Fruit fly (Drosophila melanogaster) ovary, adult (tissue): Measurements from ENCODE around the gene Rab26.

Experiments
- CG17801 ChIP-seq: fragments of 200-800 bp; optimal IDR thresholded peaks from 2 replicates; lab custom pipeline; 2019; ENCODE audit warnings: missing biosample characterization, mild to moderate bottlenecking, missing genetic modification characterization, moderate library complexity; ENCODE audit not compliant: partially characterized antibody

Gene Rab26

DNA sequence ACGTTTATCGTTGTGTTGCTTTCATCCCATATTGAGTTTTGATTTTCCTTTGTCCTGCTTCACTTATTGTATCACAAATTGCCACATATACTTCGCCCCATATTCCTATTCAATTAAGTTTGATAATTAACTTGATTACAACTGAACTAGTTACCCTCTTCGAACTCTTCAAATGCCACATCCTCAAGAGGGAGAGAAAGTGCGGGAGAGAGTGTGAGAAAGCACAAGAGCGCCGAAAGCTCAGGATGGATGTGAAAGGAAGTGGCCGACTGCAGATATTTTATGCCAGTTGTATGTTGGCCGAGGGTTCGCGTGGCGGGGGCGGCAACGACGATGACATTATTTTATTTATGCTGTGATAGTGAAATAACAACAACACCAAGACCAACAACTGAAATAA is at the start of gene Rab26:
Rab26 (plus strand) TSS at position 301 of the 400 bp plus-strand sequence.
- TF ChIP-seq CG17801, result no peak

DNA sequence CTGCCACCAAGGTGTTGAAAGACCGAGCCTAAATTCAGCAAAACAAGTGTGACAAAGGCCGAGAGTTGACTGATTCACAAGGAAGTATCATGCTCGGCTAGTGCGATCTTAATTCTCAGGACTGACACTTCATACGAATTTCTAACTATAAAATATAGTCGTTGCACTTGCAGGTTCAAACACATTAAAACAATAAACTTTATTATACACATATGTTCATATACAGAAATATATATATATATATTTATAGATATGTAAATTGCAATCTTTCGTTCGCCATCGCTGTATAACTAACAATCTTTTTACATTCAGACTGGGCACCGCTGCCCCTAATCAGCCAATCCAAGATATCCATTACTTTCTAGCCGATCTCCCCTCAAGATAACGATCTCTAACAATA is 48.1 kb upstream of the Rab26 start, which contains the start of gene CG9389:
CG9389 (minus strand) TSS at position 101 of the 400 bp plus-strand sequence.
- TF ChIP-seq CG17801, result no peak

DNA sequence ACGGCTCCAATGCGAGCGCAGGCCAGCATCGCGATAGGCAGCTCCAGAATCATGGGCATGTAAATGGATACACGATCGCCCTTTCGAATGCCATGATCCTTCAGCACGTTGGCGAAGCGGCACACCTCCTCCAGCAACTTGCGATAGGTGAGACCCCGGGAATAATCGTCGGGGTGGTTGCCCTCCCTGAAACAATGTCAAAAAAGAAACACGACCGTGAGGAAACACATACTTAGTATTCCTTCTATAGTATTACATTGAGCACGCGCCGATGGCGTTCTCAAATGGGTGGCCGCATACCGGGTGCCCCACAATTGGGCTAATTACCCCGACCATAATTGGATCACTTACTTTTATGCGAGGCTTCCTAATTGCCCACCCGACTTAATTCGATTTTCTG is 45.1 kb upstream of the Rab26 start:
- TF ChIP-seq CG17801, result no peak

DNA sequence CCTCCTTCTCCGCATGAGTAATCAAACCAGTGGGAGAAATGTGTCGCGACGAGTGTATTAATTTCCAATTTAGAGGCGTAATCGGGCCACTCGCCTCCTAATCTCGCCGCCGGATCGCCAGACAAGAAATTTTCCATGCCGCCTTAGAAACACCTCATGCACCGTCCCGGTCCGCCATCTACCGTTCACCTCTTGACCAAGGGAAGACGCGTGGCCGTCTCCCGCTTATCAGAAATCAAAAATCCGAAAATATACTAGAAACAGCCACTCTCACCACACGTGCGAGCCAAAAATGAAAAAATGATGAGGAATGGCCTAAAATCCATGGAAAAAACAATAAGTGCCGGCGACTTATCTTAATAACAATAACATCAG is 42.7 kb upstream of the Rab26 start:
- TF ChIP-seq CG17801, result no peak

DNA sequence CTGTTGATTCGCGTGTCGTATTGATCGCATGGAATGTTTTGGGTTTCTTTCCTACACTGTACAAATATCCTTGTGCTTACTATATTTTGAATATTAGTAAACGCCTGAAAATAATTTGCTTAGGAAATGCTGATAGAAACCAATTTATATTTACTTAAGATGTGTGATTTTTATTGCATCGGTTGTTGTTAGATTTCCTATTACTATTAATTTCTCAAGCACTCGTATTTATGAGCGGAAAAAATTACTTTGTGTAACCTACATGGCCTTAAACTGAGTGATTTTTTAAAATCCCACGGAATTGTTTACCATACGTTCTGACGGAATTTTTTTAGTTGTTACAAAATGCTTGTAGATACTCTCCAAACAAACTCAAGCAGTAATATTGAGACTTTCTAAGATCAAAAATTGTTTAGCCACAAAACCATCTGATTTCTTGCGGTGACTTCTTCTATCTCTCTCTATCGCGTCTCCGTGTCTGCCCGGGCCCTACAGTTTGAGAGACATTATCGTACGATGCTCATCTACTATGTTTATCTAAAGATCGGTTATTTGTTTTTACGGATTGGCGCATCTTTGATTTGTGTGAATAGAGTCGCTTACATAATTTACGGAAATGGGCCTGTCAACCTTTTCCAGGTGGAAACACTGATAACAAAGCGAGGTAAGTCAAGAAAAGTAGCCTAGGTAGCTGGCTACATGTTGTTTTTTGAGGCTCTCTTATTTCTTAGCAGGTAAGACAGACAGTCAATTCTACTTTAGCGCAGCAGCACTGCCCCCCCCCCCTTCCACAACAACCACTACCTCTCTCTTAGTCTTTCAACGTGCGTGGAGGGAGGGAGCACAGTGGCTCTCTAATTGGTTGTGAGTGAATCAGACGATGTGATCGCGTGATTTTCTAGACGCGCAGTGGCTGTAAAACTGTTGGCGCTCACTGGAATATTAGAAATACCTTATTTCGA is 42.0 kb upstream of the Rab26 start:
- TF ChIP-seq CG17801, result peak; percentile 78

DNA sequence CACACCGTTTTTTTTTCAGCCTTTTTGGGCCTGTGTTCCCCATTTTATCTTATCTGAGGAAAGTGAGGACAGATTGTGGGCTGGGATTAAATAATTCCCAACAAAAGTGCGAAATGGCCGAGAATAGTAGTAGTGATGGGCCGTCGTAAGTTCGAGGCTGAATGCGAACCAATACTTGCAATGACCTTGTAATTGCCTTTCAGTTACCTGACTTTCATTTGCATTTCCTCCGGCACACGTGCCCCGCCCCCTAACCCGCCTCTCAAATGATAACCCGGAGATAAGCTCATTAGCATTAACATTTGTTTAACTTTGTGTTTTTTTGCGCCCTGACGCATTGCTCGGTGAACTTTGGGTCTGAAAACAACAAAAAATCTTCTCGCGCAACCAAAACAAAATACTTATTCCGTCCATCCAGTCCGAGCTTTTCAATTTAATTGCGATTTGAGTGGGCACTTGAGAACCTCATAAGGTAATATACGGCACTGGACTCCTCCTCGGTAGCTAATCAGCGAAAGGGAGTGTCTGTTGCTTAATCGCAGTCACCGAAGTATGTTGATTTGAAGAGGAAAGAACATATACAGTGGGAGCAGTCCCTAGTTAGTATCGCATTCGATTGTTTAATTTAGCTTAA is 40.6 kb upstream of the Rab26 start:
- no peak for TF ChIP-seq CG17801

DNA sequence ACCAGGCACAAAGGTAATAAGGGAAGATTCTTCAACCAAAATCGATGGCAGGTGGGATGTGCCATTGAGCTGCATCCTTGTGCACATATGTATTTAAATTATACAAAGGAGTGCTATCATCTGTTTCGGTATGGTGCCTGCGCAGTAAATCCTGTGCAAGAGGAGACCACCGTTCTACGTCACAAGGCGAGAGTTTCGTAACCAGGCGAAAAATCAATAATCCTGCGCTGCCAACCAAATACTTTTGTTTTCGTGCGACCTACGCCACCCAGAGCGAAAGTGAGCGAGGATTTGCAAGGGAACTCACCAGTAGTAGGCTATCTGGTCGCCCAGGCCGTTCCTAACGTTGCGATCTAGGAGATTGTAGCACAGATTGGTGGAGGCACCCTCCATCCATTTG is 39.4 kb upstream of the Rab26 start:
- no peak for TF ChIP-seq CG17801

DNA sequence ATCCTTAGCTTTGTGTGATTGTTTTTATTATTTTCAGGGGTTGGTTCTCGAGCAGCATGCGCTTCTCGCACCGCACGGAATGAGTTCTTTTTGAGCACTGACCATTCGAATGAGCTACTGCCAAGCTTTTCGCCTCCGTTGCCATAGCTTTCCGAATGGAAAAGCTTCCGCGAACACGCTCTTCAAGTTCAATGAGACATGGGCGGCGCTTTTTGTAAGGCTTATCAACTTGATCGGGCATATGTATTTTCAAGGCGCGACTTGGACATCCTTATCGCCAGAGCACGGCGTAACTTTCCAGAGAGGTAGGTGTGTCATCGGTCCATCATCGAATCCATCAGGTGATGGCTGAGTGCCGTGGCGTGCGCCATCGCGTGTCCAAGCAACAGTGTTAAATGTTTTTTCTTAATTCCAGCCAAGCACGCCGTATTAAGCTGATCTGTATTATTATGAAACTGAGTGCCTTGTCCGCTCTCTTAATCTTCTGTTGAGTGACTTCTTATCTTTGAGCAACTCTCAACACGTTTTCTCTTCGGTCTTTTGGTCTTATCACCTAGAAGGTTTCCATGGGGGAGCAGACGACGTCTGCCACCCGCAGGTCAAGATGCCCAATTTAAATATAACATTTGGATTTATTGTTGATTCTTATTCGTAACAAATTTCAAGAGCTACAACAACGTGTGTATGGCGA is 38.6 kb upstream of the Rab26 start, which contains the start of gene AcCoAS:
AcCoAS (minus strand) TSS at position 368 of the 691 bp plus-strand sequence.
- peak; percentile 82 for TF ChIP-seq CG17801

DNA sequence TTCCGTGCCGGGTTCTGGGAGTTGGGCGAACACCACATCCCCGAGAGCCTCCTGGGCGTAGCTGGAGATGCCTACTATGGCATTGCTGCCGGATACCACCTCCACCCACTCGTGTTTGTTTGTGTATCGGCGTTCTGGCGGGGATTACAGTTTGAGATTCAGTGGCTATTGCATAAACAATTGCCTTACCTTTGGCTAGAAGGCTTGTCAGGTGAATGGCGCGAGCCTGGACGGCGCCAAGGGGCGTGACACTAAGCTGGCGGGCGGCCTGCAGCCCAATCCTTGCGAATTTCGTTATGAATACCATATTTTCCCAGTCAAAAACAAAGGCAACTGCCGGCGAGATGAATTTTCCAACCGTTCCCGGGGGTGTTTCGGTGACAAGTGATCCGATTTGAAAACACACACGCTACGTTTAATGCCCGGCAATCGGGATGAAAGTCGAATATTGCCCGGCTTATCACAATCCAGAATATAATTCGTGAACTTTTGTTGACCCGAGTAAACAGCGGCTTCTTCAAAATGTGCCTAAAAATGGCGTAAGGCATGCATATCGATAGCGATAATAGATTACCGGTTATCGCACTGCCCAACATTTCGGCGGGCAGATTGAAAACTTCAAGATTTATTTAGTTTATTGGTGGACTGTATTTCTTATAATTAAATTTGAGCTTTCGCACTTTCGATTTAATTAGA is 37.4 kb upstream of the Rab26 start, which contains the start of gene ppl:
ppl (minus strand) TSS at position 511 of the 696 bp plus-strand sequence.
- no peak for TF ChIP-seq CG17801

DNA sequence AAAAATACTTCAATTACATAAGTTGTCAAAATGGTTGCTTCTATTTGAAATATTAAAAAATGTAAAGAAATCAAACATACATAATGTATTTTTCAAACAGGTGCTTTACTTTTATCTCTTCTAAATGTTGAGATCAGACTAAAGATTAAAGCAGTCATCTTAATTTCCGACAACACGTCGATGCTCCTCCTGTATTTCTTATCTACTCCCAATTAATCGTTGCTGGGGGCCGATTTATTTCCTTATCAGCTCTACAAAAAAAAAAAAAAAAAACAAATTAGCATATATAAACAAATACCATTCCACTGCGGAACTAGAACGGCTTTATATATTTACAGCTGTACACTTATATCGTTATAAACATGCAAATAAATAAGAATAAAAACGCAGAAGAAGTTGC is 36.9 kb upstream of the Rab26 start:
- no peak for TF ChIP-seq CG17801

DNA sequence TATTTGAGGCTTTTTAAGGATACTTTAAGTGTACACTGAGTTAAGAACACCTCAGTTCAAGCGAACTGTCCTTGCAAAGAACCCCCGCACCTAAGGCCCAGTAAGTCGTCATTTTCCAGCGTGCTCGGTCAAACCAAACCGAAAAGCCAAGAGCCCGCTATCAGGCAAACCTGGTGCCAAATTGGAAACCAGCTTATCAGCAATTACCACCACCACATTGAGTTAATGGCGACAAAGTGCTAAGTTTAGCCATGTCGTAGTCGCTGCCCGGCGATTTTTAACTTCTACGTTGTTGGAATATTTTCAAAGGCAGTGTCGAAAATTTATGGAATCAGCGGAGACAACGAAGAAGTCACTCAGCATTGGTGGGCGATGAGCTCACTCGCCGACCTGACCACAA is 35.8 kb upstream of the Rab26 start:
- no peak for TF ChIP-seq CG17801

DNA sequence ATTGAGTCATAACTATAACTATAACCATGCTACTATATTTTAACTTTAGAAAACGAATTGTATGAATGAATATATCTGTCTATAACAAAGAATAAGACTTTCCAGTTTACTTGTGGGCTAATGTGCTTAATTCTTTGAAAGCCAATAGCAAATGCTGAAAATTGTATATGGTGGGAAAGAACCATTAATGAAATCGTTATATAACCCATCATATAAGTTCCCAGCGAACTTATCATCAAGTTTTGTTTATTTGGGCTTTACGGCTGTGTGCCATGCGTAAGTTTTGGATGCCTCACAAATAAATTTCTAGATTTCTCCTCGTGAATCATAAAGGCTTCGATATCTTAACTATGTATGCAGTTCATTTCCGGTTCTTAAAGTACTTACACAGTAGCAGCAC is 34.8 kb upstream of the Rab26 start:
- TF ChIP-seq CG17801, result no peak

DNA sequence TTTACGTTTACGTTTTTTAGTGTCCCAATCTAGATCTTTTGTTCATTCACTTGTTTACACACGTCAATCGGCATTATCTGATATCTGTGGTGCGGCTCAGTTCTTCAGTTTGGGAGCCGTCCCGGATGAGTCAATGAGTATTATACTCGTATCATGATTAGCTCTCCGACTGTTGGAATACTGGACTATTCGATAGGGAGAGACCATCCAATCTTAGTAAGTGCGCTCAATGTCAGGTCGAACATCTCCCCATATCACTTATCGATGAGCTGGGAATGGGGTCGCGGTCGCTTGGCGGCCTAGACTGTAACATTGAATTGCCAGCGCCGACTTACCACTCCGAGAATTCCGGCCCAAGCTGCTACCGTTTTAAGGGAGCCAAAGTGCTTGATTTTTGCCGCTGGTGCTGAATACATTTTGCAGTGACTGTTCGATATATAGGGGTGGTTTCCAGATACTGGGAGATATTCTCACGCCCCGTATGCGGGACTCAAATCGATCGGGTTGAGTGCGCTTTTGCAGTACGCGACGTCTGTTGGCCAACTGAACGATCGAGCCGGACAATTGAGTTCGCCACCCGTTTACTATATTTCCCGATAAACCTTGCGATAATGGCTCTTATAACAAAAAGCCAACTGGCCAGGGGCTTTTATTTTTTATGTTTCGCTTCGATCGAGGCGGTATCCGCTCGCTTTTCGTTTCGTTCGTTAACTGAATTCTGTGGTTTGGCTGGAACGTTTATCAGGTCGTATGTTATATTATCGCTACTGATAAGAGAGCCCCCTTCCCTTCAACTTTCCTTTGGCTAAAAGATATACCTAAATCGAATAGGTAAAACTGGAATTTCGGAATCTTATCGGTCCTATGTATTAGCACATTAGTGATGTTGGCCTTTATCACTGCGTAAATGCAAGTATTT is 33.6 kb upstream of the Rab26 start:
- no peak for TF ChIP-seq CG17801

DNA sequence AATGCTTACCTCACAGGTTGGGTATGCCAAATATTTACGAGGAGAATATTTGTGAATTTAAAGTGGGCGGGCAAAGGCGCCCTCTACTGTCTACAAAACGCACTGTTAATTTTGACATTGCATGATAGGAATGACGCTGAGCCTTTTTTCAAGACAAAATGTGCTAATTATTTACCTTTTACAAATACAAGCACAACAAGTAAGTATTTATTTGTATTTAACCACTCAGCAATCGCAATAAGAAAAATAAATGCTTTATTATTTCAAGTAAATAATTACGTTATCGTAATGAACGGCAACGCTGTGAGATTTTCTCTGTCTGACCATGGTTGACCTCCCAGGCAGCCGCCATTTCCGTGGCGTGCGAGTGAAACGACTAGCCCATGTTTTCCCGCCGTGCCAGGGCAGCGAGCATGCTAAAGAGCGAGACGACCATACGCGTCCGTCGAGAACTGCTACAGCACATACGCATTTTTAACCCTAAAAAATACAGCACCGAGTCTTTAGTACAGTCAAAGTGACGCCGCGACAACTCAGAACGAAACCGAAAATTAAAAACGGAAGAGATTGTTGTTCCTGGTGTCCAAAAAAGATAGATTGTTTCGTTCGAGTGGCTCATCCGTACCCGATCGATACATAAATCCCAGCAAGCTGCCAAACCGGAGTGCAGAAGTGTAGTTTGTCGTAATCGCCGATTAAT is 32.8 kb upstream of the Rab26 start, which contains the start of the genes CG12974 and pzg:
CG12974 (minus strand) TSS at position 324 of the 700 bp plus-strand sequence.
pzg (plus strand) TSS at position 461 of the 700 bp plus-strand sequence.
- peak; percentile 89 for TF ChIP-seq CG17801
